Comparison of ENCODE assay signal across 1 fruit fly cellular context in the genomic region with DNA sequence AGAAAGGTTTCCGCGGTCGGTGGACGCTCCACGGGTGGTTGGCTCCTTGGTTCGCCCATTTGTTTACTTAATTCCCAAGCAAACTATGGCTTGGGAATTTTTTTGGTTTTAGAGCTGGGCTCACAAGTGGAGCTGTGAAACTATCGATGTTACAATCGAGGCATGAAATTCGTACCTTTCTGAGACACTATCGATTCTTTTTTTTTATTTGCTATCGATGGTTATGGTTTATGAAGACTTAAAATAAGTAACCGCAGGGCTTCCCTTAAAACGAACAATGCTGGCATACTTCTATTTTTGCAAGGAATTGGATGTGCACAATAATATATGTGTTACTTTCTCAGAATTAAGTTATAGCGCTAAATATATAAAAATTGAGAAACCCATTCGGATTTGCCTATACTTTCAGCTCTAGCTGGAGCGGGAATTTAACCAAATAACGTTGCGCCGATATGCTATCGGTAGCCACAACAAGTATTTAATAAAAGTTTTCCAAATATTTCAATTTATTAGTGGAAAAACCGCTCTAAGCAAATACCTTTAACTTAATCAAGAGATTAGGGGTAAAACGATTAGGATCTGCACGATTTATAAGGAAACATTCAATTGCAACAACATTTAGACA.
TF ChIP-seq lines count a peak whose summit lies in the region.

A gene (minus strand): TSS at position 147 of the 625 bp plus-strand sequence.

TF ChIP-seq in whole organism, embryonic, 481 proteins besides CTCF, POLR2A, EP300 and RAD21 (continued from another document):
- TF ChIP-seq crp (GFP tag; optimal IDR thresholded peaks at IDR 0.05; lab: Kevin White, UChicago) (no peak), CG2120 (GFP tag; optimal IDR thresholded peaks at IDR 0.05; lab: Kevin White, UChicago) (no peak), nau (GFP tag; optimal IDR thresholded peaks at IDR 0.05; lab: Kevin White, UChicago) (no peak), CG30431 (GFP tag; optimal IDR thresholded peaks at IDR 0.05; lab: Kevin White, UChicago) (no peak), Asciz (GFP tag; optimal IDR thresholded peaks at IDR 0.05; lab: Kevin White, UChicago) (no peak), CG33213 (GFP tag; optimal IDR thresholded peaks at IDR 0.05; lab: Kevin White, UChicago) (no peak), gt (GFP tag; IDR thresholded peaks at IDR 0.05; lab: Robert Waterston, UW) (no peak), Blimp-1 (GFP tag; optimal IDR thresholded peaks at IDR 0.05; lab: Kevin White, UChicago) (no peak), tna (GFP tag; IDR thresholded peaks at IDR 0.05; lab: Robert Waterston, UW; ENCODE audit: partially characterized antibody) (peak; percentile 70), zen2 (GFP tag; IDR thresholded peaks at IDR 0.05; lab: Robert Waterston, UW; ENCODE audit: partially characterized antibody) (peak; percentile 73), PHDP (tag; optimal IDR thresholded peaks at IDR 0.05; lab: Kevin White, UChicago) (no peak), sr (GFP tag; IDR thresholded peaks at IDR 0.05; lab: Robert Waterston, UW) (no peak), klu (GFP tag; IDR thresholded peaks at IDR 0.05; lab: Robert Waterston, UW) (no peak), CG17186 (GFP tag; optimal IDR thresholded peaks at IDR 0.05; lab: Kevin White, UChicago) (no peak), CG31224 (GFP tag; IDR thresholded peaks at IDR 0.05; lab: Robert Waterston, UW) (no peak), CG12219 (GFP tag; optimal IDR thresholded peaks at IDR 0.05; lab: Kevin White, UChicago) (no peak), Sox100B (GFP tag; optimal IDR thresholded peaks at IDR 0.05; lab: Kevin White, UChicago) (no peak), en (GFP tag; optimal IDR thresholded peaks at IDR 0.05; lab: Kevin White, UChicago) (no peak), CG2712 (tag; optimal IDR thresholded peaks at IDR 0.05; lab: Kevin White, UChicago) (no peak), CG8944 (GFP tag; optimal IDR thresholded peaks at IDR 0.05; lab: Kevin White, UChicago) (no peak), lmd (GFP tag; IDR thresholded peaks at IDR 0.05; lab: Robert Waterston, UW) (no peak), CG13894 (tag; optimal IDR thresholded peaks at IDR 0.05; lab: Kevin White, UChicago) (no peak), tup (GFP tag; optimal IDR thresholded peaks at IDR 0.05; lab: Kevin White, UChicago) (no peak), bsh (GFP tag; optimal IDR thresholded peaks at IDR 0.05; lab: Kevin White, UChicago) (no peak), phol (tag; optimal IDR thresholded peaks at IDR 0.05; lab: Kevin White, UChicago) (no peak), stwl (tag; optimal IDR thresholded peaks at IDR 0.05; lab: Kevin White, UChicago) (peak; percentile 38), Ssrp (tag; optimal IDR thresholded peaks at IDR 0.05; lab: Kevin White, UChicago) (no peak), zfh2 (GFP tag; optimal IDR thresholded peaks at IDR 0.05; lab: Kevin White, UChicago) (no peak), CG4854 (GFP tag; optimal IDR thresholded peaks at IDR 0.05; lab: Kevin White, UChicago) (no peak), salm (tag; optimal IDR thresholded peaks at IDR 0.05; lab: Kevin White, UChicago) (no peak), CG10654 (GFP tag; optimal IDR thresholded peaks at IDR 0.05; lab: Kevin White, UChicago) (no peak), wdn (GFP tag; IDR thresholded peaks at IDR 0.05; lab: Robert Waterston, UW) (no peak), Taf1 (GFP tag; IDR thresholded peaks at IDR 0.05; lab: Robert Waterston, UW) (no peak), chinmo (GFP tag; IDR thresholded peaks at IDR 0.05; lab: Robert Waterston, UW; ENCODE audit: partially characterized antibody) (peak; percentile 79; the same call in 3 of the 4 replicates), CG9797 (GFP tag; optimal IDR thresholded peaks at IDR 0.05; lab: Kevin White, UChicago) (no peak), ftz-f1 (GFP tag; optimal IDR thresholded peaks at IDR 0.05; lab: Kevin White, UChicago) (no peak), CG3065 (GFP tag; optimal IDR thresholded peaks at IDR 0.05; lab: Kevin White, UChicago) (no peak), Hr3 (GFP tag; optimal IDR thresholded peaks at IDR 0.05; lab: Kevin White, UChicago) (no peak), CG6689 (GFP tag; IDR thresholded peaks at IDR 0.05; lab: Robert Waterston, UW) (no peak), pfk (GFP tag; optimal IDR thresholded peaks at IDR 0.05; lab: Kevin White, UChicago) (no peak), CG6683 (GFP tag; optimal IDR thresholded peaks at IDR 0.05; lab: Kevin White, UChicago) (no peak)
TF ChIP-seq in whole organism, embryonic: peak in this region for 46.
